Fruit fly (Drosophila melanogaster) Kc167 (cell line): ENCODE measurements around the gene CG31248.

Experiments used
- Myc ChIP-seq: fragments of >200 bp; optimal IDR thresholded peaks from 2 replicates; lab custom pipeline; 2017; ENCODE audit warnings: missing external identifiers
- Sin3A ChIP-seq: fragments of >200 bp; optimal IDR thresholded peaks from 2 replicates; lab custom pipeline; 2018; ENCODE audit warnings: missing external identifiers
- h ChIP-seq: fragments of >200 bp; optimal IDR thresholded peaks from 3 replicates; lab custom pipeline; 2018; ENCODE audit warnings: missing external identifiers
- insv ChIP-seq: fragments of >200 bp; optimal IDR thresholded peaks from 3 replicates; lab custom pipeline; 2018; ENCODE audit warnings: missing external identifiers
- psq ChIP-seq: fragments of >200 bp; optimal IDR thresholded peaks from 2 replicates; lab custom pipeline; 2017; ENCODE audit warnings: missing external identifiers
- ttk ChIP-seq: sonication (Bioruptor generic); optimal IDR thresholded peaks from 2 replicates; lab custom pipeline; 2017; ENCODE audit warnings: missing external identifiers

DNA sequence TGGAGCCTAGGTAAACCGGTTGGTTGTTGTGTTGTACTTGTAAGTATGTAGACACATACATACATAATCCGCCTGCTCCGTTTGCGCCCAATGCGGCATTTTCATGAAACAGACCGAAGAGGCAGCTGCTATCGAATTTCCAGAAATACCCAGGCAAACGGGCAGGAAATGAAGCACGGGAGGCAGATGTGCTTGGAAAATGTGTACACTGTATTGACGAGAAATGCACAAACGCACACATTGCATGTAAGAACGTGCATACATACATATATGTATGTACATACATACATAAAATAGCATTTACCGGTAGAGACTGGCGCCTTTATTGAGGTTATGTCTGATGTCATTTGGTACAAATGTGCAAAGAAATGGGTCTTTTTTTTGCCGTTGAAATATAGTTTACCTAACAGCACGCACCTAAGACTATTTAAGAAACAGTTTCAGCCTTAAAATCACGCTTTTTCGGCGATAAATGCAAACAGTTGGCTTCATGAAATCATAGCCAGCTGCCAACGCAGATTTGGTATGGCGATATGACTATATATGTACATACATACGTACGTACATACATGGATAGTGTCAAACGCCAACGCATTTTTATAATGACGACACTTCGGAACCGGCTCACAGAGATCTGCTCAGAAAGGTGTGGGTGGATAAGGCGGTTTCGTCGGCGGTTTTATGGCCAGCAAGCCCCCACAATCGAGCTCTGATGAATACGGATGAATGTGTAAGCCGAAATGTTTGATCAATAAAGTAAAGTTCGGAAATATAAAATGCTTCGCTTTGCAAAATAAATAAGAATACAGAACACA is 39.4 kb upstream of the CG31248 start:
- TF ChIP-seq insv (lab: Kevin White, UChicago) (no peak), Sin3A (lab: Kevin White, UChicago) (no peak), ttk (lab: Kevin White, UChicago) (no peak), psq (lab: Kevin White, UChicago) (no peak), Myc (lab: Kevin White, UChicago) (no peak), h (lab: Kevin White, UChicago) (no peak)
